Worm (Caenorhabditis elegans) whole organism, L4 larva: ENCODE results near the gene mif-1.

Experiments
- D1046.2 ChIP-seq: fragments of 200-800 bp; sonication (Bioruptor generic); IDR thresholded peaks from 2 replicates; pipeline ENCODE4 v1.3.6; 2022; ENCODE audit warnings: missing genetic modification characterization, missing compliant biosample characterization
- F10B5.3 ChIP-seq: sonication (generic microtip); optimal IDR thresholded peaks from 2 replicates; lab custom pipeline; 2016; ENCODE audit warnings: mild to moderate bottlenecking, missing genetic modification characterization, missing compliant biosample characterization
- F37D6.2 ChIP-seq: sonication (generic microtip); optimal IDR thresholded peaks from 2 replicates; lab custom pipeline; 2016; ENCODE audit warnings: mild to moderate bottlenecking, missing genetic modification characterization, missing compliant biosample characterization
- F44E2.7 ChIP-seq: fragments of 200-800 bp; sonication (Bioruptor generic); IDR thresholded peaks from 2 replicates; pipeline ENCODE4 v2.1.2; 2022; ENCODE audit warnings: missing genetic modification characterization, missing compliant biosample characterization
- F49E8.2 ChIP-seq: sonication (generic microtip); optimal IDR thresholded peaks from 2 replicates; lab custom pipeline; 2016; ENCODE audit warnings: missing compliant biosample characterization, mild to moderate bottlenecking, missing genetic modification characterization, borderline replicate concordance
- T20F7.1 ChIP-seq: fragments of 200-800 bp; sonication (Bioruptor generic); optimal IDR thresholded peaks from 2 replicates; lab custom pipeline; 2018; ENCODE audit warnings: mild to moderate bottlenecking, missing genetic modification characterization, missing compliant biosample characterization
- Y48G9A.11 ChIP-seq: fragments of 200-800 bp; sonication (Bioruptor generic); IDR thresholded peaks from 2 replicates; pipeline ENCODE4 v1.3.6; 2022; ENCODE audit warnings: missing genetic modification reagents, missing genetic modification characterization, missing compliant biosample characterization
- ZK337.2 ChIP-seq: fragments of 200-800 bp; sonication (Bioruptor generic); IDR thresholded peaks from 2 replicates; pipeline ENCODE4 v1.3.6; 2022; ENCODE audit warnings: missing genetic modification reagents, missing genetic modification characterization, missing compliant biosample characterization
- aly-2 ChIP-seq: sonication (generic microtip); optimal IDR thresholded peaks from 2 replicates; lab custom pipeline; 2018; ENCODE audit warnings: missing biosample characterization, missing genetic modification characterization
- arid-1 ChIP-seq: fragments of 200-800 bp; sonication (Bioruptor generic); conservative IDR thresholded peaks from 2 replicates; pipeline ENCODE4 v1.3.6; 2022; ENCODE audit warnings: missing genetic modification reagents, missing genetic modification characterization, missing compliant biosample characterization
- attf-4 ChIP-seq: sonication (generic microtip); optimal IDR thresholded peaks from 3 replicates; lab custom pipeline; 2017; ENCODE audit warnings: missing biosample characterization, missing genetic modification characterization
- ceh-32 ChIP-seq: sonication (generic microtip); optimal IDR thresholded peaks from 2 replicates; lab custom pipeline; 2016; ENCODE audit warnings: mild to moderate bottlenecking, missing genetic modification characterization, missing compliant biosample characterization; ENCODE audit not compliant: poor library complexity
- ceh-82 ChIP-seq: sonication (generic microtip); optimal IDR thresholded peaks from 2 replicates; lab custom pipeline; 2017; ENCODE audit warnings: missing biosample characterization, missing genetic modification characterization
- cey-2 ChIP-seq: sonication (generic microtip); optimal IDR thresholded peaks from 3 replicates; lab custom pipeline; 2017; ENCODE audit warnings: missing genetic modification characterization, mild to moderate bottlenecking, missing compliant biosample characterization, antibody characterized with exemption, borderline replicate concordance; ENCODE audit not compliant: insufficient read depth
- ctbp-1 ChIP-seq: fragments of 200-800 bp; sonication (Bioruptor generic); IDR thresholded peaks from 2 replicates; pipeline ENCODE4 v1.3.6; 2022; ENCODE audit warnings: missing genetic modification reagents, missing genetic modification characterization, missing compliant biosample characterization
- daf-16 ChIP-seq, 3 experiments: sonication (generic microtip); optimal IDR thresholded peaks; 2 replicates each; lab custom pipeline; 2016 to 2017; ENCODE audit warnings: missing genetic modification characterization in 3 of 3, missing genetic modification reagents in 3 of 3, mild to moderate bottlenecking in 2 of 3, missing compliant biosample characterization in 2 of 3, missing biosample characterization in 1 of 3, moderate library complexity in 1 of 3
- daf-19 ChIP-seq: fragments of 200-800 bp; sonication (Bioruptor generic); conservative IDR thresholded peaks from 2 replicates; pipeline ENCODE4 v1.3.6; 2022; ENCODE audit warnings: missing genetic modification characterization, missing compliant biosample characterization
- daf-8 ChIP-seq: fragments of 200-800 bp; sonication (Bioruptor generic); IDR thresholded peaks from 2 replicates; pipeline ENCODE4 v1.3.6; 2022; ENCODE audit warnings: missing genetic modification characterization, missing compliant biosample characterization
- dmd-8 ChIP-seq: fragments of 200-800 bp; sonication (Bioruptor generic); IDR thresholded peaks from 2 replicates; pipeline ENCODE4 v1.3.6; 2022; ENCODE audit warnings: missing genetic modification characterization, missing compliant biosample characterization
- dmd-9 ChIP-seq: fragments of 200-800 bp; sonication (Bioruptor generic); IDR thresholded peaks from 2 replicates; pipeline ENCODE4 v1.3.6; 2022; ENCODE audit warnings: missing genetic modification reagents, missing genetic modification characterization, missing compliant biosample characterization
- dve-1 ChIP-seq: sonication (generic microtip); optimal IDR thresholded peaks from 2 replicates; lab custom pipeline; 2017; ENCODE audit warnings: antibody characterized with exemption, mild to moderate bottlenecking, missing genetic modification characterization, missing compliant biosample characterization; ENCODE audit not compliant: insufficient read depth
- egl-43 ChIP-seq: fragments of 200-800 bp; sonication (Bioruptor generic); IDR thresholded peaks from 2 replicates; pipeline ENCODE4 v1.3.6; 2022; ENCODE audit warnings: missing genetic modification reagents, missing genetic modification characterization, missing compliant biosample characterization
- fkh-10 ChIP-seq: fragments of 150-350 bp; optimal IDR thresholded peaks from 2 replicates; lab custom pipeline; 2014; ENCODE audit warnings: missing biosample characterization, missing genetic modification reagents, missing genetic modification characterization
- fos-1 ChIP-seq: fragments of 150-350 bp; optimal IDR thresholded peaks from 2 replicates; lab custom pipeline; 2014; ENCODE audit warnings: missing biosample characterization, missing genetic modification characterization
- jun-1 ChIP-seq: fragments of 150-350 bp; optimal IDR thresholded peaks from 2 replicates; lab custom pipeline; 2014; ENCODE audit warnings: missing biosample characterization, missing genetic modification reagents, missing genetic modification characterization
- lin-13 ChIP-seq: fragments of 150-350 bp; optimal IDR thresholded peaks from 2 replicates; lab custom pipeline; 2014; ENCODE audit warnings: missing biosample characterization, missing genetic modification reagents, missing genetic modification characterization
- lin-39 ChIP-seq: fragments of 150-350 bp; optimal IDR thresholded peaks from 2 replicates; lab custom pipeline; 2014; ENCODE audit warnings: missing biosample characterization, missing genetic modification reagents, missing genetic modification characterization
- madf-5 ChIP-seq, 2 experiments: fragments of 200-800 bp; sonication (Bioruptor generic); IDR thresholded peaks; 2 replicates each; pipeline ENCODE4 v1.3.6; 2022; ENCODE audit warnings: missing compliant biosample characterization in 2 of 2, missing genetic modification characterization in 2 of 2
- madf-9 ChIP-seq: fragments of 200-800 bp; sonication (Bioruptor generic); conservative IDR thresholded peaks from 2 replicates; pipeline ENCODE4 v1.3.6; 2022; ENCODE audit warnings: missing genetic modification reagents, missing genetic modification characterization, missing compliant biosample characterization
- mxl-2 ChIP-seq: fragments of 200-800 bp; sonication (Bioruptor generic); conservative IDR thresholded peaks from 2 replicates; pipeline ENCODE4 v1.3.6; 2022; ENCODE audit warnings: missing genetic modification reagents, missing genetic modification characterization, missing compliant biosample characterization
- nhr-111 ChIP-seq: fragments of 200-800 bp; sonication (Bioruptor generic); optimal IDR thresholded peaks from 2 replicates; lab custom pipeline; 2018; ENCODE audit warnings: mild to moderate bottlenecking, missing genetic modification characterization, missing compliant biosample characterization
- nhr-237 ChIP-seq: sonication (generic microtip); optimal IDR thresholded peaks from 2 replicates; lab custom pipeline; 2017; ENCODE audit warnings: missing biosample characterization, missing genetic modification characterization
- nhr-25 ChIP-seq: sonication (generic microtip); optimal IDR thresholded peaks from 2 replicates; lab custom pipeline; 2017; ENCODE audit warnings: missing genetic modification characterization, mild to moderate bottlenecking, missing compliant biosample characterization, antibody characterized with exemption, moderate library complexity, borderline replicate concordance; ENCODE audit not compliant: insufficient read depth
- nhr-48 ChIP-seq: sonication (generic microtip); optimal IDR thresholded peaks from 2 replicates; lab custom pipeline; 2016; ENCODE audit warnings: mild to moderate bottlenecking, missing genetic modification characterization, missing compliant biosample characterization
- nhr-6 ChIP-seq: fragments of 150-350 bp; optimal IDR thresholded peaks from 2 replicates; lab custom pipeline; 2014; ENCODE audit warnings: missing biosample characterization, missing genetic modification characterization
- php-3 ChIP-seq: fragments of 200-800 bp; sonication (Bioruptor generic); IDR thresholded peaks from 2 replicates; pipeline ENCODE4 v1.3.6; 2022; ENCODE audit warnings: missing genetic modification reagents, missing genetic modification characterization, missing compliant biosample characterization
- rbr-2 ChIP-seq: sonication (generic microtip); optimal IDR thresholded peaks from 2 replicates; lab custom pipeline; 2016; ENCODE audit warnings: missing genotype, missing genetic modification characterization, missing compliant biosample characterization
- saeg-2 ChIP-seq: fragments of 200-800 bp; sonication (Bioruptor generic); IDR thresholded peaks from 2 replicates; pipeline ENCODE4 v1.3.6; 2022; ENCODE audit warnings: missing genetic modification reagents, missing genetic modification characterization, missing compliant biosample characterization
- skn-1 ChIP-seq: fragments of 150-350 bp; optimal IDR thresholded peaks from 2 replicates; lab custom pipeline; 2014; ENCODE audit warnings: missing biosample characterization, missing genetic modification characterization
- spr-1 ChIP-seq: sonication (generic microtip); optimal IDR thresholded peaks from 2 replicates; lab custom pipeline; 2016; ENCODE audit warnings: mild to moderate bottlenecking, missing genetic modification characterization, missing compliant biosample characterization
- spr-3 ChIP-seq: fragments of 200-800 bp; sonication (Bioruptor generic); optimal IDR thresholded peaks from 2 replicates; lab custom pipeline; 2018; ENCODE audit warnings: mild to moderate bottlenecking, missing genetic modification characterization, missing compliant biosample characterization
- tag-97 ChIP-seq: fragments of 200-800 bp; sonication (Bioruptor generic); IDR thresholded peaks from 2 replicates; pipeline ENCODE4 v1.3.6; 2022; ENCODE audit warnings: missing genetic modification characterization, missing compliant biosample characterization
- unc-130 ChIP-seq: sonication (generic microtip); optimal IDR thresholded peaks from 2 replicates; lab custom pipeline; 2016; ENCODE audit warnings: missing genetic modification reagents, missing genetic modification characterization, missing compliant biosample characterization
- unc-62 ChIP-seq, 3 experiments: fragments of 150-350 bp in 1 of 3; sonication (generic microtip); optimal IDR thresholded peaks in 2 of 3; peaks in 1 of 3; 1 replicate in 1 of 3; 2 replicates in 2 of 3; lab custom pipeline; 2014 to 2017; ENCODE audit warnings: missing biosample characterization in 3 of 3, missing genetic modification characterization in 3 of 3, missing genetic modification reagents in 3 of 3, missing genotype in 1 of 3
- zag-1 ChIP-seq: fragments of 150-350 bp; optimal IDR thresholded peaks from 2 replicates; lab custom pipeline; 2014; ENCODE audit warnings: missing biosample characterization, missing genetic modification characterization
- zfp-2 ChIP-seq: sonication (generic microtip); optimal IDR thresholded peaks from 2 replicates; lab custom pipeline; 2016; ENCODE audit warnings: mild to moderate bottlenecking, missing genetic modification characterization, missing compliant biosample characterization
- zfp-3 ChIP-seq: fragments of 200-800 bp; sonication (Bioruptor generic); conservative IDR thresholded peaks from 2 replicates; pipeline ENCODE4 v1.3.6; 2022; ENCODE audit warnings: missing genetic modification reagents, missing genetic modification characterization, missing compliant biosample characterization
- zip-2 ChIP-seq: fragments of 150-350 bp; optimal IDR thresholded peaks from 2 replicates; lab custom pipeline; 2014; ENCODE audit warnings: missing biosample characterization, missing genetic modification characterization
- ztf-11 ChIP-seq: fragments of 150-350 bp; optimal IDR thresholded peaks from 2 replicates; lab custom pipeline; 2014; ENCODE audit warnings: missing biosample characterization, missing genetic modification characterization
- ztf-7 ChIP-seq: fragments of 150-350 bp; optimal IDR thresholded peaks from 2 replicates; lab custom pipeline; 2014; ENCODE audit warnings: missing biosample characterization, missing genetic modification characterization

mif-1 gene

DNA sequence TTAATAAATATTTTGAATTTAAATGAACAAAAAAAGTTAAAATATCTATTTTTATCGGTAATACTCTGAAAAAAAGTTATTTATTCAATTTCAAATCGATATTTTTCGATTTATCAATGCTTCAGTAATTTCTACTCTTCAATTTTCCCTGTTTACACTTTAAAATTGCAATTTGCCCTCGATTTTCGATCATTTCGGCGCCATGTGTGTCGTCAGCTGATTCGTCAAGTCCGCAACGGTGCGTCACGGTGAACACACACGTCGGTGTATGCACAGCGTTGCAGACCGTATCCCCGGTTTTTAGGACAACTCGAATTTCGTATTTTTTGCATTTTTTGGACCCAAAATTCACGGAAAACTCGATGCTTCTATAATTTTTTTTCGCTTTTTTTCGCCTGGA is 24.7 kb upstream of the mif-1 start, which contains the start of gene C18D11.3 (continued):
- TF ChIP-seq daf-8 (no peak), daf-19 (GFP tag; lab: Robert Waterston, UW) (no peak), ceh-82 (tag; lab: Kevin White, UChicago) (no peak), cey-2 (tag; lab: Kevin White, UChicago) (no peak), ztf-7 (tag; lab: Kevin White, UChicago) (peak; percentile 56), lin-39 (tag; lab: Kevin White, UChicago) (no peak), rbr-2 (tag; lab: Kevin White, UChicago) (peak; percentile 74), nhr-25 (tag; lab: Kevin White, UChicago) (peak; percentile 15), ZK337.2 (GFP tag; lab: Robert Waterston, UW) (0 out of 2 replicates have a peak, but pooled peaks have one; percentile 29), nhr-48 (tag; lab: Kevin White, UChicago) (no peak), dmd-8 (GFP tag; lab: Robert Waterston, UW) (no peak), mxl-2 (GFP tag; lab: Robert Waterston, UW) (no peak), nhr-6 (tag; lab: Kevin White, UChicago) (peak; percentile 35), php-3 (GFP tag; lab: Robert Waterston, UW) (peak; percentile 57; the same call in 1 of the 2 replicates), zip-2 (tag; lab: Kevin White, UChicago) (no peak), spr-3 (GFP tag; lab: Kevin White, UChicago) (no peak), aly-2 (tag; lab: Kevin White, UChicago) (no peak), fkh-10 (GFP tag; lab: Kevin White, UChicago) (peak; percentile 27), egl-43 (GFP tag; lab: Robert Waterston, UW) (0 out of 2 replicates have a peak, but pooled peaks have one; percentile 5), zfp-2 (tag; lab: Kevin White, UChicago) (no peak), skn-1 (tag; lab: Kevin White, UChicago) (no peak), attf-4 (tag; lab: Kevin White, UChicago) (no peak), jun-1 (tag; lab: Kevin White, UChicago) (no peak), dmd-9 (GFP tag; lab: Robert Waterston, UW) (0 out of 2 replicates have a peak, but pooled peaks have one; percentile 48), F49E8.2 (tag; lab: Kevin White, UChicago) (no peak), lin-13 (GFP tag; lab: Kevin White, UChicago) (peak; percentile 88), F44E2.7 (GFP tag; lab: Robert Waterston, UW) (no peak), madf-5 (GFP tag; IDR thresholded peaks at IDR 0.05; lab: Robert Waterston, UW) (0 out of 4 replicates have a peak, but pooled peaks of 1 of the 2 experiments have one; percentile 8), tag-97 (no peak), nhr-237 (no peak), F10B5.3 (tag; lab: Kevin White, UChicago) (no peak), arid-1 (GFP tag; lab: Robert Waterston, UW) (peak; percentile 48; the same call in 1 of the 2 replicates), madf-9 (GFP tag; lab: Robert Waterston, UW) (peak; percentile 55; the same call in 1 of the 2 replicates), nhr-111 (no peak), zfp-3 (GFP tag; lab: Robert Waterston, UW) (0 out of 2 replicates have a peak, but pooled peaks have one; percentile 18), ctbp-1 (GFP tag; lab: Robert Waterston, UW) (no peak), unc-130 (GFP tag; lab: Kevin White, UChicago) (peak; percentile 36), ceh-32 (tag; lab: Kevin White, UChicago) (no peak), D1046.2 (GFP tag; lab: Robert Waterston, UW) (no peak), ztf-11 (tag; lab: Kevin White, UChicago) (no peak), zag-1 (tag; lab: Kevin White, UChicago) (no peak), Y48G9A.11 (GFP tag; lab: Robert Waterston, UW) (no peak), saeg-2 (GFP tag; lab: Robert Waterston, UW) (no peak), F37D6.2 (tag; lab: Kevin White, UChicago) (peak; percentile 25), spr-1 (tag; lab: Kevin White, UChicago) (no peak), dve-1 (tag; lab: Kevin White, UChicago) (peak; percentile 88), T20F7.1 (no peak), fos-1 (tag; lab: Kevin White, UChicago) (no peak), daf-16 (GFP tag; optimal IDR thresholded peaks at IDR 0.05; lab: Kevin White, UChicago) (peak in 1 of 2 experiments; percentile 38), daf-16 (tag; optimal IDR thresholded peaks at IDR 0.05; lab: Kevin White, UChicago) (peak; percentile 99), unc-62 (GFP tag; optimal IDR thresholded peaks at IDR 0.05 in 1 of 2; lab: Kevin White, UChicago) (peak in 1 of 2 experiments; percentile 97), unc-62 (tag; optimal IDR thresholded peaks at IDR 0.05; lab: Kevin White, UChicago) (no peak)
